Worm (Caenorhabditis elegans) whole organism, L2 larva: ENCODE results near the gene C06A8.8.

Experiments
- F13H6.1 ChIP-seq: sonication (generic microtip); optimal IDR thresholded peaks from 2 replicates; lab custom pipeline; 2016; ENCODE audit warnings: missing genetic modification characterization, missing compliant biosample characterization
- R02D3.7 ChIP-seq: fragments of 150-350 bp; optimal IDR thresholded peaks from 2 replicates; lab custom pipeline; 2014; ENCODE audit warnings: missing biosample characterization, missing genetic modification characterization
- ZK546.5 ChIP-seq: sonication (generic microtip); optimal IDR thresholded peaks from 2 replicates; lab custom pipeline; 2017; ENCODE audit warnings: missing biosample characterization, missing genetic modification characterization
- aly-2 ChIP-seq: fragments of 150-350 bp; optimal IDR thresholded peaks from 2 replicates; lab custom pipeline; 2014; ENCODE audit warnings: missing biosample characterization, missing genetic modification characterization
- ama-1 ChIP-seq: fragments of 150-350 bp; optimal IDR thresholded peaks from 2 replicates; lab custom pipeline; 2018; ENCODE audit warnings: inconsistent platforms
- blmp-1 ChIP-seq: sonication (generic microtip); optimal IDR thresholded peaks from 2 replicates; lab custom pipeline; 2017; ENCODE audit warnings: missing genetic modification characterization, mild to moderate bottlenecking, missing compliant biosample characterization, antibody characterized with exemption, moderate library complexity; ENCODE audit not compliant: insufficient read depth
- ceh-16 ChIP-seq: fragments of 150-350 bp; optimal IDR thresholded peaks from 2 replicates; lab custom pipeline; 2014; ENCODE audit warnings: missing biosample characterization, missing genetic modification characterization
- crh-2 ChIP-seq: sonication (generic microtip); optimal IDR thresholded peaks from 2 replicates; lab custom pipeline; 2017; ENCODE audit warnings: missing biosample characterization, missing genetic modification characterization
- egl-27 ChIP-seq: sonication (generic microtip); optimal IDR thresholded peaks from 3 replicates; lab custom pipeline; 2017; ENCODE audit warnings: missing biosample characterization, missing genetic modification reagents, missing genetic modification characterization
- elt-1 ChIP-seq: fragments of 150-350 bp; optimal IDR thresholded peaks from 2 replicates; lab custom pipeline; 2014; ENCODE audit warnings: missing biosample characterization, missing genetic modification characterization
- elt-3 ChIP-seq: sonication (generic microtip); optimal IDR thresholded peaks from 2 replicates; lab custom pipeline; 2017; ENCODE audit warnings: missing biosample characterization, missing genetic modification characterization
- fos-1 ChIP-seq: fragments of 150-350 bp; optimal IDR thresholded peaks from 2 replicates; lab custom pipeline; 2014; ENCODE audit warnings: missing biosample characterization, missing genetic modification characterization
- gmeb-1 ChIP-seq: fragments of 150-350 bp; optimal IDR thresholded peaks from 2 replicates; lab custom pipeline; 2014; ENCODE audit warnings: missing biosample characterization, missing genetic modification characterization
- lin-11 ChIP-seq: fragments of 150-350 bp; sonication (generic microtip); optimal IDR thresholded peaks from 2 replicates; lab custom pipeline; 2014; ENCODE audit warnings: missing biosample characterization, missing genetic modification characterization, inconsistent platforms, mixed read lengths
- lin-13 ChIP-seq: fragments of 150-350 bp; optimal IDR thresholded peaks from 2 replicates; lab custom pipeline; 2014; ENCODE audit warnings: missing biosample characterization, missing genetic modification reagents, missing genetic modification characterization
- lsy-2 ChIP-seq, 2 experiments: fragments of 150-350 bp in 1 of 2; sonication (generic microtip) in 1 of 2; optimal IDR thresholded peaks; 2 replicates each; lab custom pipeline; 2014 to 2017; ENCODE audit warnings: missing biosample characterization in 2 of 2, missing genetic modification characterization in 2 of 2
- mab-5 ChIP-seq: fragments of 150-350 bp; optimal IDR thresholded peaks from 2 replicates; lab custom pipeline; 2014; ENCODE audit warnings: missing biosample characterization, missing genetic modification characterization
- mdl-1 ChIP-seq, 2 experiments: fragments of 150-350 bp in 1 of 2; sonication (generic microtip) in 1 of 2; optimal IDR thresholded peaks; 2 replicates each; lab custom pipeline; 2017; ENCODE audit warnings: missing biosample characterization in 2 of 2, missing genetic modification characterization in 2 of 2
- nhr-11 ChIP-seq: fragments of 150-350 bp; optimal IDR thresholded peaks from 2 replicates; lab custom pipeline; 2014; ENCODE audit warnings: missing biosample characterization, missing genetic modification characterization
- nhr-12 ChIP-seq: fragments of 150-350 bp; optimal IDR thresholded peaks from 2 replicates; lab custom pipeline; 2014; ENCODE audit warnings: missing biosample characterization, missing genetic modification characterization
- nhr-129 ChIP-seq: fragments of 150-350 bp; optimal IDR thresholded peaks from 2 replicates; lab custom pipeline; 2014; ENCODE audit warnings: missing biosample characterization, missing genetic modification characterization
- nhr-21 ChIP-seq: fragments of 150-350 bp; optimal IDR thresholded peaks from 2 replicates; lab custom pipeline; 2014; ENCODE audit warnings: missing biosample characterization, missing genetic modification characterization
- nhr-23 ChIP-seq: fragments of 150-350 bp; optimal IDR thresholded peaks from 2 replicates; lab custom pipeline; 2014; ENCODE audit warnings: missing biosample characterization, missing genetic modification reagents, missing genetic modification characterization
- nhr-25 ChIP-seq: fragments of 150-350 bp; sonication (generic microtip); optimal IDR thresholded peaks from 3 replicates; lab custom pipeline; 2014; ENCODE audit warnings: missing biosample characterization, missing genetic modification characterization
- nhr-77 ChIP-seq: fragments of 150-350 bp; optimal IDR thresholded peaks from 2 replicates; lab custom pipeline; 2014; ENCODE audit warnings: missing biosample characterization, missing genetic modification characterization
- sem-4 ChIP-seq: fragments of 150-350 bp; optimal IDR thresholded peaks from 2 replicates; lab custom pipeline; 2014; ENCODE audit warnings: missing biosample characterization, missing genetic modification reagents, missing genetic modification characterization
- skn-1 ChIP-seq: sonication (generic microtip); optimal IDR thresholded peaks from 2 replicates; lab custom pipeline; 2017; ENCODE audit warnings: missing biosample characterization, missing genetic modification characterization
- sma-3 ChIP-seq: sonication (generic microtip); optimal IDR thresholded peaks from 2 replicates; lab custom pipeline; 2016; ENCODE audit warnings: missing genetic modification reagents, missing genetic modification characterization, missing compliant biosample characterization
- sma-9 ChIP-seq, 2 experiments: fragments of 150-350 bp in 1 of 2; sonication (generic microtip) in 1 of 2; optimal IDR thresholded peaks; 2 replicates each; lab custom pipeline; 2014 to 2016; ENCODE audit warnings: missing genetic modification characterization in 2 of 2, mild to moderate bottlenecking in 1 of 2, missing biosample characterization in 1 of 2, missing compliant biosample characterization in 1 of 2, missing genetic modification reagents in 1 of 2, moderate library complexity in 1 of 2
- unc-39 ChIP-seq: fragments of 150-350 bp; optimal IDR thresholded peaks from 2 replicates; lab custom pipeline; 2014; ENCODE audit warnings: missing biosample characterization, missing genetic modification characterization
- unc-55 ChIP-seq: fragments of 150-350 bp; sonication (generic microtip); optimal IDR thresholded peaks from 3 replicates; lab custom pipeline; 2014; ENCODE audit warnings: missing biosample characterization, missing genetic modification reagents, missing genetic modification characterization
- zag-1 ChIP-seq: fragments of 150-350 bp; optimal IDR thresholded peaks from 2 replicates; lab custom pipeline; 2014; ENCODE audit warnings: missing biosample characterization, missing genetic modification characterization
- ztf-1 ChIP-seq: fragments of 200-800 bp; sonication (Bioruptor generic); conservative IDR thresholded peaks from 2 replicates; pipeline ENCODE4 v1.3.6; 2022; ENCODE audit warnings: missing genetic modification characterization, missing compliant biosample characterization
- ztf-11 ChIP-seq: sonication (generic microtip); optimal IDR thresholded peaks from 2 replicates; lab custom pipeline; 2017; ENCODE audit warnings: missing biosample characterization, missing genetic modification characterization
- ztf-4 ChIP-seq: fragments of 150-350 bp; optimal IDR thresholded peaks from 2 replicates; lab custom pipeline; 2014; ENCODE audit warnings: missing biosample characterization, missing genetic modification characterization

Gene C06A8.8

ce11 chrII:7806054-7806453 lies 34.2 kb upstream of the C06A8.8 start:
- TF ChIP-seq nhr-23, result no peak
- no peak for TF ChIP-seq sem-4 (tag; lab: Kevin White, UChicago)
- no peak for TF ChIP-seq blmp-1 (tag; lab: Kevin White, UChicago)
- no peak for TF ChIP-seq ZK546.5 (tag; lab: Kevin White, UChicago)
- TF ChIP-seq zag-1 (tag; lab: Kevin White, UChicago), result no peak
- no peak for TF ChIP-seq elt-3 (tag; lab: Kevin White, UChicago)
- TF ChIP-seq egl-27 (tag; lab: Kevin White, UChicago), result no peak
- no peak for TF ChIP-seq mdl-1 (tag; optimal IDR thresholded peaks at IDR 0.05; lab: Kevin White, UChicago)
- no peak for TF ChIP-seq nhr-77
- no peak for TF ChIP-seq nhr-11 (tag; lab: Kevin White, UChicago)
- no peak for TF ChIP-seq unc-39 (tag; lab: Kevin White, UChicago)
- no peak for TF ChIP-seq unc-55 (GFP tag; lab: Kevin White, UChicago)
- TF ChIP-seq mab-5 (tag; lab: Kevin White, UChicago), result no peak
- no peak for TF ChIP-seq ztf-11 (tag; lab: Kevin White, UChicago)
- no peak for TF ChIP-seq lin-11 (tag; lab: Kevin White, UChicago)

ce11 chrII:7803174-7803573 lies 31.4 kb upstream of the C06A8.8 start:
- peak; percentile 8 for TF ChIP-seq nhr-25 (tag; lab: Kevin White, UChicago)
- TF ChIP-seq elt-1 (tag; lab: Kevin White, UChicago), result peak; percentile 17
- peak; percentile 85 for TF ChIP-seq ceh-16 (tag; lab: Kevin White, UChicago)
- no peak for TF ChIP-seq nhr-11 (tag; lab: Kevin White, UChicago)

- TF ChIP-seq crh-2 (tag; lab: Kevin White, UChicago) (no peak), sma-9 (GFP tag; optimal IDR thresholded peaks at IDR 0.05; lab: Kevin White, UChicago) (peak; percentile 51), sma-9 (tag; optimal IDR thresholded peaks at IDR 0.05; lab: Kevin White, UChicago) (no peak), elt-1 (tag; lab: Kevin White, UChicago) (peak; percentile 82), ceh-16 (tag; lab: Kevin White, UChicago) (peak; percentile 98), nhr-25 (tag; lab: Kevin White, UChicago) (peak; percentile 16), nhr-21 (no peak), mdl-1 (tag; optimal IDR thresholded peaks at IDR 0.05; lab: Kevin White, UChicago) (no peak), nhr-77 (no peak), R02D3.7 (tag; lab: Kevin White, UChicago) (no peak), gmeb-1 (no peak), mab-5 (tag; lab: Kevin White, UChicago) (no peak), egl-27 (tag; lab: Kevin White, UChicago) (peak; percentile 3), elt-3 (tag; lab: Kevin White, UChicago) (no peak), nhr-129 (tag; lab: Kevin White, UChicago) (no peak), sma-3 (no peak), ztf-4 (tag; lab: Kevin White, UChicago) (no peak), lsy-2 (tag; optimal IDR thresholded peaks at IDR 0.05; lab: Kevin White, UChicago) (no peak), F13H6.1 (tag; lab: Kevin White, UChicago) (no peak), blmp-1 (tag; lab: Kevin White, UChicago) (no peak), ztf-11 (tag; lab: Kevin White, UChicago) (no peak)
These were observed 30.1 kb upstream of the C06A8.8 start for ce11 chrII:7801899-7802298.

- TF ChIP-seq nhr-12 (tag; lab: Kevin White, UChicago), result no peak
- TF ChIP-seq sem-4 (tag; lab: Kevin White, UChicago), result no peak
- TF ChIP-seq aly-2 (tag; lab: Kevin White, UChicago), result no peak
- peak; percentile 17 for TF ChIP-seq fos-1 (tag; lab: Kevin White, UChicago)
These were observed 29.4 kb upstream of the C06A8.8 start for ce11 chrII:7801255-7801654.

DNA sequence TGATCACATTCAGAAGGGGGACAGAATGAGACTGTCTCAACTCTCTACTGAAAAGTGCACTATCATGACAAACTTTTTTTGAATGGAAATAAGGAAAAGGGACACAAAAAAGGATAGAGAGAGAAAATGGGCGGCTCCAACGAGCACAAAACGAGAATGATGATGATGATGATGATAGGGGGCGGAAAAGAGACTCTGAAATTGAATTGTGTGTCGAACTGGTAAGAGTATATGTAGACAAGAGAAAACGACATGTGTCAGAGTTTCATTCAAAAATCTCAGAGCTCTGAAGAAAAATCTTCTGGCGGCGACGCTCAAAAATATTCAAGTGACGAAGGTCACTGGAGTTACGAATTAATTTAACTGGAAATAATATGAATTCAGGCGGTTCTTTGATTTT lies 23.5 kb upstream of the C06A8.8 start:
- TF ChIP-seq ztf-1, result no peak
- no peak for TF ChIP-seq mab-5 (tag; lab: Kevin White, UChicago)
- TF ChIP-seq ztf-11 (tag; lab: Kevin White, UChicago), result no peak
- no peak for TF ChIP-seq ama-1 (lab: Kevin White, UChicago)
- no peak for TF ChIP-seq egl-27 (tag; lab: Kevin White, UChicago)
- no peak for TF ChIP-seq lin-13 (GFP tag; lab: Kevin White, UChicago)
- no peak for TF ChIP-seq R02D3.7 (tag; lab: Kevin White, UChicago)
- TF ChIP-seq sma-3, result no peak
- no peak for TF ChIP-seq nhr-23
- no peak for TF ChIP-seq mdl-1 (tag; optimal IDR thresholded peaks at IDR 0.05; lab: Kevin White, UChicago)
- TF ChIP-seq skn-1 (tag; lab: Kevin White, UChicago), result no peak
- TF ChIP-seq nhr-129 (tag; lab: Kevin White, UChicago), result no peak
